Fruit fly (Drosophila melanogaster) whole organism, pupa: ENCODE results near the gene gro.

Experiments
- CG10348 ChIP-seq: fragments of 200-800 bp; sonication (Bioruptor generic); IDR thresholded peaks from 2 replicates; pipeline ENCODE4 v1.3.6; 2022; ENCODE audit warnings: missing biosample characterization, missing genetic modification characterization
- CG12605 ChIP-seq: fragments of 200-800 bp; sonication (Bioruptor generic); IDR thresholded peaks from 2 replicates; pipeline ENCODE4 v1.3.6; 2022; ENCODE audit warnings: missing biosample characterization, missing genetic modification characterization
- CG13204 ChIP-seq: fragments of 200-800 bp; sonication (Bioruptor generic); optimal IDR thresholded peaks from 2 replicates; lab custom pipeline; 2018; ENCODE audit warnings: missing biosample characterization, mild to moderate bottlenecking, missing genetic modification characterization, moderate library complexity
- CG14655 ChIP-seq: fragments of 200-800 bp; sonication (Bioruptor generic); optimal IDR thresholded peaks from 3 replicates; lab custom pipeline; 2017; ENCODE audit warnings: mild to moderate bottlenecking, missing biosample characterization, missing genetic modification reagents, missing genetic modification characterization
- CG15710 ChIP-seq: fragments of 200-800 bp; sonication (Bioruptor generic); optimal IDR thresholded peaks from 2 replicates; lab custom pipeline; 2018; ENCODE audit warnings: missing biosample characterization, mild to moderate bottlenecking, missing genetic modification characterization, moderate library complexity
- CG17806 ChIP-seq: fragments of 200-800 bp; sonication (Bioruptor generic); optimal IDR thresholded peaks from 2 replicates; lab custom pipeline; 2018; ENCODE audit warnings: missing biosample characterization, mild to moderate bottlenecking, missing genetic modification characterization, moderate library complexity
- CG32121 ChIP-seq: fragments of 200-800 bp; sonication (Bioruptor generic); IDR thresholded peaks from 2 replicates; pipeline ENCODE4 v1.3.6; 2022; ENCODE audit warnings: missing biosample characterization, missing genetic modification characterization
- CG34367 ChIP-seq: fragments of 200-800 bp; sonication (Bioruptor generic); optimal IDR thresholded peaks from 2 replicates; lab custom pipeline; 2018; ENCODE audit warnings: missing biosample characterization, mild to moderate bottlenecking, missing genetic modification characterization
- CG4496 ChIP-seq: fragments of 200-800 bp; sonication (Bioruptor generic); IDR thresholded peaks from 3 replicates; pipeline ENCODE4 v1.3.6; 2022; ENCODE audit warnings: missing biosample characterization, missing genetic modification characterization
- CG8159 ChIP-seq: fragments of 200-800 bp; sonication (Bioruptor generic); optimal IDR thresholded peaks from 3 replicates; lab custom pipeline; 2018; ENCODE audit warnings: missing biosample characterization, mild to moderate bottlenecking, missing genetic modification characterization, moderate library complexity
- CG8301 ChIP-seq: fragments of 200-800 bp; sonication (Bioruptor generic); optimal IDR thresholded peaks from 2 replicates; lab custom pipeline; 2018; ENCODE audit warnings: missing biosample characterization, mild to moderate bottlenecking, missing genetic modification characterization
- CG9948 ChIP-seq: fragments of 200-800 bp; sonication (Bioruptor generic); optimal IDR thresholded peaks from 2 replicates; lab custom pipeline; 2018; ENCODE audit warnings: missing biosample characterization, mild to moderate bottlenecking, missing genetic modification characterization, moderate library complexity
- D1 ChIP-seq: fragments of 200-800 bp; sonication (Bioruptor generic); optimal IDR thresholded peaks from 2 replicates; lab custom pipeline; 2018; ENCODE audit warnings: missing biosample characterization, mild to moderate bottlenecking, missing genetic modification characterization, moderate library complexity
- EcR ChIP-seq: fragments of 200-800 bp; sonication (Bioruptor generic); optimal IDR thresholded peaks from 3 replicates; lab custom pipeline; 2019; ENCODE audit warnings: missing biosample characterization, missing genetic modification characterization, mild to moderate bottlenecking, moderate library complexity, missing genetic modification reagents
- Ets98B ChIP-seq: fragments of 200-800 bp; sonication (Bioruptor generic); IDR thresholded peaks from 2 replicates; pipeline ENCODE4 v1.3.6; 2022; ENCODE audit warnings: missing biosample characterization, missing genetic modification characterization
- Pif1A ChIP-seq: fragments of 200-800 bp; sonication (Bioruptor generic); optimal IDR thresholded peaks from 3 replicates; lab custom pipeline; 2016; ENCODE audit warnings: missing biosample characterization, missing genetic modification characterization
- Pif1B ChIP-seq: fragments of 200-800 bp; sonication (Bioruptor generic); optimal IDR thresholded peaks from 3 replicates; lab custom pipeline; 2016; ENCODE audit warnings: missing biosample characterization, missing genetic modification characterization
- Snoo ChIP-seq: fragments of 200-800 bp; sonication (Bioruptor generic); optimal IDR thresholded peaks from 3 replicates; lab custom pipeline; 2017; ENCODE audit warnings: missing biosample characterization, mild to moderate bottlenecking, missing genetic modification characterization, inconsistent platforms
- fd96Ca ChIP-seq: fragments of 200-800 bp; sonication (Bioruptor generic); IDR thresholded peaks from 3 replicates; pipeline ENCODE4 v1.3.6; 2022; ENCODE audit warnings: missing biosample characterization, missing genetic modification characterization
- gl ChIP-seq: fragments of 200-800 bp; sonication (Bioruptor generic); optimal IDR thresholded peaks from 2 replicates; lab custom pipeline; 2018; ENCODE audit warnings: missing biosample characterization, mild to moderate bottlenecking, missing genetic modification characterization
- rn ChIP-seq: fragments of 200-800 bp; sonication (Bioruptor generic); IDR thresholded peaks from 2 replicates; pipeline ENCODE4 v1.3.6; 2022; ENCODE audit warnings: missing biosample characterization, missing genetic modification characterization

Gene gro

DNA sequence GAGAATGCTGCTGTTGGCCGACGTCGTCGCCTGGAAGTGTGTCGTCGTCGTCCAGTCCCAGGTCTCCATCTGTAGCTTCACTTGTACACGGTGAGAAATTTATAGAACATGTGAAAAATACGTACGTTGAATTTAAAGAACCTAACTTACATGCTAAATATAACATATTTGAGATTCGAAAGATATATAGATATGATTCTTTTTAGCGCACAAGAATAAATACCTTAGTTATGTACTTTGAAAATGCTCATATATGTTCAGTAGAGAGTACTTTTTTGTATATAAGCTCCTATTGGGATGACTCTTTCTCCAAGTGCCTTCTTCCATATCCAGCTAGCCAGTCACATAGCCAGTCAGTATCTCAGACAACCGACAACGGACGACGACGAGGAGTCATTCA is 33.7 kb downstream of the gro start:
- TF ChIP-seq CG32121 (GFP tag; lab: Robert Waterston, UW), result no peak
- no peak for TF ChIP-seq Pif1A (GFP tag; lab: Kevin White, UChicago)
- no peak for TF ChIP-seq D1 (tag; lab: Kevin White, UChicago)
- peak; percentile 50 for TF ChIP-seq CG9948 (tag; lab: Kevin White, UChicago)
- peak; percentile 19 for TF ChIP-seq CG15710 (tag; lab: Kevin White, UChicago)
- peak; percentile 50 for TF ChIP-seq CG8301
- TF ChIP-seq CG14655 (GFP tag; lab: Kevin White, UChicago), result peak; percentile 35
- TF ChIP-seq CG17806 (tag; lab: Kevin White, UChicago), result peak; percentile 40
- TF ChIP-seq CG8159, result peak; percentile 67
- peak; percentile 2 for TF ChIP-seq Pif1B

DNA sequence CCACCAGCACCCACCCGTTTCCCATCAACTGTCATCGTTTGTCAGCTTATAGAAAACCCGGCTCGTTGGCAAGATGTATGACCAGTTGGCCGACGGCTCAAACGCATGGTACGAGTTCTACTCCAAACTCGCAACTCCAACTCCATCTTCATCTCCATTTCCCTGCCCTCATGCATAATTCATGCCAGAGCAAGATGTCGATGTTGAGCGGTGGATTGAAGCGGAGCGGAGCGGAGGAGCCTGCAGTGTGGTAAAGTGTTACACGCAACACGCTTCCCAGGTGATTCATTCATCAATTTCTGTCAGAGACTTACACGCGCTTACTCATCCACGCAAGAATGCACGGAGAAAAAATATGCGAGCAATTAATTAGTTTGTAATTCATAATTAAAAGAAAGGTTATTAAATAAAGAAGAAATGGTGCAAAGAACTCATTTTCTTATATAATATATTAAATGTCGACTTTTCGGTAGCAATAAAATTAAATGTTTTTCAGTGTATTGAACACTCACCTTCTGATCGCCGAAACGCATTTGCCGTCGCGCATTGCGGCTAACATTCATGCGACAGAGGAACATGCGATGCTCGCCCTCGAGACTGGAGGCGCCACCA is 40.0 kb downstream of the gro start:
- peak; percentile 77 for TF ChIP-seq Snoo (tag; lab: Kevin White, UChicago)
- peak; percentile 79 for TF ChIP-seq CG15710 (tag; lab: Kevin White, UChicago)
- TF ChIP-seq CG9948 (tag; lab: Kevin White, UChicago), result peak; percentile 78
- TF ChIP-seq CG32121 (GFP tag; lab: Robert Waterston, UW), result peak; percentile 50; the same call in 1 of the 2 replicates
- TF ChIP-seq Ets98B (GFP tag; lab: Robert Waterston, UW), result peak; percentile 70
- no peak for TF ChIP-seq CG10348
- peak; percentile 74 for TF ChIP-seq CG8301
- TF ChIP-seq Pif1A (GFP tag; lab: Kevin White, UChicago), result peak; percentile 74
- peak; percentile 78 for TF ChIP-seq CG17806 (tag; lab: Kevin White, UChicago)
- TF ChIP-seq CG34367 (tag; lab: Kevin White, UChicago), result peak; percentile 68
- TF ChIP-seq Pif1B, result peak; percentile 66
- peak; percentile 50 for TF ChIP-seq gl (tag; lab: Kevin White, UChicago)
- no peak for TF ChIP-seq D1 (tag; lab: Kevin White, UChicago)
- TF ChIP-seq CG12605 (GFP tag; lab: Robert Waterston, UW), result peak; percentile 65; the same call in 1 of the 2 replicates
- TF ChIP-seq CG8159, result peak; percentile 83
- TF ChIP-seq fd96Ca (GFP tag; lab: Robert Waterston, UW), result 0 out of 3 replicates have a peak, but pooled peaks have one; percentile 46
- peak; percentile 78 for TF ChIP-seq CG14655 (GFP tag; lab: Kevin White, UChicago)
- peak; percentile 64; the same call in 2 of the 3 replicates for TF ChIP-seq CG4496 (GFP tag; lab: Robert Waterston, UW)
- no peak for TF ChIP-seq EcR (GFP tag; lab: Kevin White, UChicago)
- TF ChIP-seq rn (GFP tag; lab: Robert Waterston, UW), result peak; percentile 44; the same call in 1 of the 2 replicates
- peak; percentile 34 for TF ChIP-seq CG13204 (GFP tag; lab: Kevin White, UChicago)

DNA sequence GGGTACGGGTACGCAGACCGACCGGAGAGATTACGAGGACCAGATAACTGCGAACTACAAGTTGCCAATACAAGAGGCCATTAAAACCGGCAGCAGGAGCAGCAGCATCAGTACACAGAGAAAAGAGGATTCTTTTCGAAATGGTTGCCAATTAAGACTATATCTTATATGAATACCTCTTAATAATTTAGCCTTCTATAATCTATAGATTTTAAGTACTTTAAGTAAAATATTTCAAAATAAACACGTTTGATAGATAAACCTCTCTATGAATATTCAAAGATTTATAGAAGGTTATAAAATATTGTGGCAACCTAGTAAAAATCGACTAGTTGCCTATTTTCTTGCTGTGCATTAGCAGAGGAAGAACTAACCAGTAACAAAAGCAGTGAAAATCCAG is 54.0 kb downstream of the gro start:
- TF ChIP-seq CG8159 (peak; percentile 1), CG17806 (tag; lab: Kevin White, UChicago) (no peak), CG14655 (GFP tag; lab: Kevin White, UChicago) (peak; percentile 4), CG34367 (tag; lab: Kevin White, UChicago) (no peak)

DNA sequence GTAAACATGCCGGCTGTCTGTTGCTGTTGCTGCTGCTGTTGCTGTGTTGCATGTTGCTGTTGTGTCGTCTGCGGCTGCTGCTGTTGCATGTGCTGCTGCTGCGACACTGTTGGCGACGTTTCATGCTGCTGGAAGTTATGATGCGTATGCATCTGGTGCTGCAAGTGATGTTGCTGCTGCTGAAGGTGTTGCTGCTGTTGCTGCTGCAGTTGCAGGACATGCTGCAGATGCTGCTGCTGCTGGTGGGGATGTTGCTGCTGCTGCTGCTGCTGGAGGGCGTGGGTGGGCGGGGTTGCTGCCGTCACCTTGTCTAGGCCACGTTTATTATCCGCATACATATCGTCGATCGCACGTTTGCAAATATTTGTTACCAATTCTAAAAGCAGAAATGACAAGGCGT is 54.7 kb downstream of the gro start:
- TF ChIP-seq Ets98B (GFP tag; lab: Robert Waterston, UW), result no peak
- TF ChIP-seq fd96Ca (GFP tag; lab: Robert Waterston, UW), result no peak
- no peak for TF ChIP-seq CG34367 (tag; lab: Kevin White, UChicago)
- no peak for TF ChIP-seq D1 (tag; lab: Kevin White, UChicago)
- no peak for TF ChIP-seq CG13204 (GFP tag; lab: Kevin White, UChicago)
- no peak for TF ChIP-seq CG17806 (tag; lab: Kevin White, UChicago)

DNA sequence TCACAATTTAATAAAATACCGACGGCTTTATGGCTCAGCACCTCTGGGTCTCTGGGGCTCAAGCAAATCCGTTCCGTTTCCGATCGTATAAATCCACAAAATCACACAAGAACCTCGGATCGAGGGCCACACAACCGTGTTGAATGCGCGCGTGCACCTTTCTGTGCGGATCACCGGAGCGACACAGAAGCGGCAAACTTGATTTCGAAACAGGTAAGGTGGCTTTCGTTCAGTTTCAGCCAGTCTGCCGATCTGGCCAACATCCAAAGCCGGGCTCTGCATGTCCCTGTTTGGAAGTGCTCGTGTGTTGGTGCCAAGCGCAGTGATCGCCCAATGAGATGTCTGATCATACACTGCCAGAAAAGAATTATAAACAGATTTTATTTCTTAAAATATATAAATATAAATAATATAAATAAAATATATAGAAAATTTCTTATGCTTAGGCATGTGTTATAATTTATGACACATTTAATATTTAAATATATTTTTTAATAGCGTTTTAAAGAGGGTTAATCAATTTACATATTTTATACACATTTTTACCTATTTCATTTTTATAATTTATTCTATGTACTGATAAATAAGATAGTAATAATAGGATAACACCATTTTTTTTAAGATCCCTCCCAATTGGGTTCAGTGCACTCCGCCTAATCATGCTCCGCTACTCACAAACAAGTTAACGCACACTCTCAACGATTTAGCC is 57.1 kb downstream of the gro start, which contains the start of gene dysf:
TSS of gene dysf (minus strand) at position 210 of the 709 bp plus-strand sequence.
- TF ChIP-seq CG32121 (GFP tag; lab: Robert Waterston, UW) (peak; percentile 45), CG34367 (tag; lab: Kevin White, UChicago) (peak; percentile 70), Pif1A (GFP tag; lab: Kevin White, UChicago) (peak; percentile 24), CG13204 (GFP tag; lab: Kevin White, UChicago) (peak; percentile 51), CG8159 (peak; percentile 91), CG8301 (peak; percentile 54), Pif1B (peak; percentile 54), Snoo (tag; lab: Kevin White, UChicago) (peak; percentile 73), D1 (tag; lab: Kevin White, UChicago) (peak; percentile 48), fd96Ca (GFP tag; lab: Robert Waterston, UW) (peak; percentile 9; the same call in 1 of the 3 replicates), CG15710 (tag; lab: Kevin White, UChicago) (peak; percentile 85), CG17806 (tag; lab: Kevin White, UChicago) (peak; percentile 64), CG4496 (GFP tag; lab: Robert Waterston, UW) (no peak), CG14655 (GFP tag; lab: Kevin White, UChicago) (peak; percentile 83), CG12605 (GFP tag; lab: Robert Waterston, UW) (no peak), CG9948 (tag; lab: Kevin White, UChicago) (peak; percentile 78), CG10348 (no peak), Ets98B (GFP tag; lab: Robert Waterston, UW) (no peak), EcR (GFP tag; lab: Kevin White, UChicago) (no peak)
- TF ChIP-seq, all 21 proteins: peak for 14
